Fruit fly (Drosophila melanogaster): ENCODE results near the gene CG45080.

Gene CG45080

dm6 chr3R:13364175-13365174, 45.4 kb upstream of the CG45080 start, which contains the start of gene Dic1 (continued):
- TF ChIP-seq CG11398 (GFP tag; optimal IDR thresholded peaks at IDR 0.05) (peak; percentile 78), tio (GFP tag; optimal IDR thresholded peaks at IDR 0.05) (peak; percentile 98), ato (GFP tag; IDR thresholded peaks at IDR 0.05; ENCODE audit: partially characterized antibody) (peak; percentile 34; the same call in 1 of the 2 replicates), Ravus (GFP tag; IDR thresholded peaks at IDR 0.05) (peak; percentile 69), NC2α (GFP tag; optimal IDR thresholded peaks at IDR 0.05) (peak; percentile 78), CG6765 (GFP tag; optimal IDR thresholded peaks at IDR 0.05) (peak; percentile 94), Pdp1 (GFP tag; optimal IDR thresholded peaks at IDR 0.05) (peak; percentile 83 to 93), Oaz (GFP tag; IDR thresholded peaks at IDR 0.05) (peak; percentile 86), CG8089 (GFP tag; optimal IDR thresholded peaks at IDR 0.05) (peak; percentile 77), jigr1 (GFP tag; IDR thresholded peaks at IDR 0.05) (peak; percentile 86), nmo (GFP tag; optimal IDR thresholded peaks at IDR 0.05) (peak; percentile 99), CG7556 (GFP tag; optimal IDR thresholded peaks at IDR 0.05) (peak; percentile 99), gfzf (GFP tag; optimal IDR thresholded peaks at IDR 0.05) (no peak), fd3F (GFP tag; optimal IDR thresholded peaks at IDR 0.05) (peak; percentile 94), BtbVII (GFP tag; optimal IDR thresholded peaks at IDR 0.05) (peak; percentile 98), Hand (GFP tag; optimal IDR thresholded peaks at IDR 0.05) (peak; percentile 94), fru (optimal IDR thresholded peaks at IDR 0.05) (no peak), B-H1 (GFP tag; IDR thresholded peaks at IDR 0.05) (peak; percentile 82), Camta (GFP tag; optimal IDR thresholded peaks at IDR 0.05) (peak; percentile 95), Xbp1 (GFP tag; optimal IDR thresholded peaks at IDR 0.05) (peak; percentile 97), grau (tag; optimal IDR thresholded peaks at IDR 0.05) (peak; percentile 96), CG6791 (GFP tag; IDR thresholded peaks at IDR 0.05; ENCODE audit: partially characterized antibody) (no peak), CG7357 (GFP tag; IDR thresholded peaks at IDR 0.05) (peak; percentile 85), pho (GFP tag; optimal IDR thresholded peaks at IDR 0.05) (peak; percentile 95), Dref (GFP tag; IDR thresholded peaks at IDR 0.05) (no peak), dysf (GFP tag; IDR thresholded peaks at IDR 0.05) (peak; percentile 96), CG12104 (GFP tag; optimal IDR thresholded peaks at IDR 0.05) (peak; percentile 99), BEAF-32 (GFP tag; optimal IDR thresholded peaks at IDR 0.05) (no peak), CG10979 (tag; optimal IDR thresholded peaks at IDR 0.05) (peak; percentile 99), twi (tag; optimal IDR thresholded peaks at IDR 0.05) (peak; percentile 89), Antp (GFP tag; optimal IDR thresholded peaks at IDR 0.05) (peak; percentile 88), CG17328 (GFP tag; IDR thresholded peaks at IDR 0.05) (peak; percentile 81), Sry-β (GFP tag; optimal IDR thresholded peaks at IDR 0.05) (peak; percentile 63), CG6689 (GFP tag; IDR thresholded peaks at IDR 0.05) (peak; percentile 92), bcd (GFP tag; optimal IDR thresholded peaks at IDR 0.05) (peak; percentile 99), phol (tag; optimal IDR thresholded peaks at IDR 0.05) (peak; percentile 98), slbo (GFP tag; IDR thresholded peaks at IDR 0.05) (peak; percentile 93), CG4854 (GFP tag; optimal IDR thresholded peaks at IDR 0.05) (peak; percentile 87), Doc2 (GFP tag; IDR thresholded peaks at IDR 0.05) (0 out of 2 replicates have a peak, but pooled peaks have one; percentile 37), lbe (GFP tag; optimal IDR thresholded peaks at IDR 0.05) (peak; percentile 89), CG33213 (GFP tag; optimal IDR thresholded peaks at IDR 0.05) (peak; percentile 78), chn (GFP tag; optimal IDR thresholded peaks at IDR 0.05) (peak; percentile 93), ab (GFP tag; optimal IDR thresholded peaks at IDR 0.05) (peak; percentile 84), CG6272 (GFP tag; IDR thresholded peaks at IDR 0.05) (peak; percentile 85), E2f2 (GFP tag; IDR thresholded peaks at IDR 0.05) (peak; percentile 71), Atf-2 (GFP tag; optimal IDR thresholded peaks at IDR 0.05) (peak; percentile 92), Atf3 (GFP tag; optimal IDR thresholded peaks at IDR 0.05) (peak; percentile 88), corto (GFP tag; optimal IDR thresholded peaks at IDR 0.05) (peak; percentile 84)
